Worm (Caenorhabditis elegans) whole organism, L4 larva: ENCODE results near the gene trxr-2.

Source experiments
- F37D6.2 ChIP-seq: sonication (generic microtip); optimal IDR thresholded peaks from 2 replicates; lab custom pipeline; 2016; ENCODE audit warnings: mild to moderate bottlenecking, missing genetic modification characterization, missing compliant biosample characterization
- F44E2.7 ChIP-seq: fragments of 200-800 bp; sonication (Bioruptor generic); IDR thresholded peaks from 2 replicates; pipeline ENCODE4 v2.1.2; 2022; ENCODE audit warnings: missing genetic modification characterization, missing compliant biosample characterization
- F49E8.2 ChIP-seq: sonication (generic microtip); optimal IDR thresholded peaks from 2 replicates; lab custom pipeline; 2016; ENCODE audit warnings: missing compliant biosample characterization, mild to moderate bottlenecking, missing genetic modification characterization, borderline replicate concordance
- R02D3.7 ChIP-seq: fragments of 150-350 bp; sonication (generic microtip); optimal IDR thresholded peaks from 3 replicates; lab custom pipeline; 2014; ENCODE audit warnings: missing biosample characterization, missing genetic modification characterization
- Y5F2A.4 ChIP-seq: fragments of 200-800 bp; sonication (Bioruptor generic); optimal IDR thresholded peaks from 2 replicates; lab custom pipeline; 2018; ENCODE audit warnings: mild to moderate bottlenecking, missing genetic modification characterization, missing compliant biosample characterization
- ZK337.2 ChIP-seq: fragments of 200-800 bp; sonication (Bioruptor generic); IDR thresholded peaks from 2 replicates; pipeline ENCODE4 v1.3.6; 2022; ENCODE audit warnings: missing genetic modification reagents, missing genetic modification characterization, missing compliant biosample characterization
- arid-1 ChIP-seq: fragments of 200-800 bp; sonication (Bioruptor generic); conservative IDR thresholded peaks from 2 replicates; pipeline ENCODE4 v1.3.6; 2022; ENCODE audit warnings: missing genetic modification reagents, missing genetic modification characterization, missing compliant biosample characterization
- ceh-62 ChIP-seq: sonication (generic microtip); optimal IDR thresholded peaks from 2 replicates; lab custom pipeline; 2017; ENCODE audit warnings: missing biosample characterization, missing genetic modification characterization
- ces-1 ChIP-seq: fragments of 150-350 bp; sonication (generic microtip); optimal IDR thresholded peaks from 4 replicates; lab custom pipeline; 2014; ENCODE audit warnings: missing biosample characterization, missing genetic modification reagents, missing genetic modification characterization
- cey-2 ChIP-seq: sonication (generic microtip); optimal IDR thresholded peaks from 3 replicates; lab custom pipeline; 2017; ENCODE audit warnings: missing genetic modification characterization, mild to moderate bottlenecking, missing compliant biosample characterization, antibody characterized with exemption, borderline replicate concordance; ENCODE audit not compliant: insufficient read depth
- ctbp-1 ChIP-seq: fragments of 200-800 bp; sonication (Bioruptor generic); IDR thresholded peaks from 2 replicates; pipeline ENCODE4 v1.3.6; 2022; ENCODE audit warnings: missing genetic modification reagents, missing genetic modification characterization, missing compliant biosample characterization
- daf-16 ChIP-seq, 3 experiments: sonication (generic microtip); optimal IDR thresholded peaks; 2 replicates each; lab custom pipeline; 2016 to 2017; ENCODE audit warnings: missing genetic modification characterization in 3 of 3, missing genetic modification reagents in 3 of 3, mild to moderate bottlenecking in 2 of 3, missing compliant biosample characterization in 2 of 3, missing biosample characterization in 1 of 3, moderate library complexity in 1 of 3
- dmd-6 ChIP-seq: fragments of 200-800 bp; sonication (Bioruptor generic); IDR thresholded peaks from 2 replicates; pipeline ENCODE4 v1.3.6; 2022; ENCODE audit warnings: missing genetic modification reagents, missing genetic modification characterization, missing compliant biosample characterization
- dmd-9 ChIP-seq: fragments of 200-800 bp; sonication (Bioruptor generic); IDR thresholded peaks from 2 replicates; pipeline ENCODE4 v1.3.6; 2022; ENCODE audit warnings: missing genetic modification reagents, missing genetic modification characterization, missing compliant biosample characterization
- egl-27 ChIP-seq: sonication (generic microtip); optimal IDR thresholded peaks from 3 replicates; lab custom pipeline; 2017; ENCODE audit warnings: missing biosample characterization, missing genetic modification reagents, missing genetic modification characterization
- fkh-10 ChIP-seq: fragments of 150-350 bp; optimal IDR thresholded peaks from 2 replicates; lab custom pipeline; 2014; ENCODE audit warnings: missing biosample characterization, missing genetic modification reagents, missing genetic modification characterization
- fos-1 ChIP-seq: fragments of 150-350 bp; optimal IDR thresholded peaks from 2 replicates; lab custom pipeline; 2014; ENCODE audit warnings: missing biosample characterization, missing genetic modification characterization
- gei-8 ChIP-seq: fragments of 200-800 bp; sonication (Bioruptor generic); optimal IDR thresholded peaks from 2 replicates; lab custom pipeline; 2018; ENCODE audit warnings: mild to moderate bottlenecking, missing genetic modification characterization, missing compliant biosample characterization
- hif-1 ChIP-seq, 2 experiments: sonication (generic microtip); optimal IDR thresholded peaks; 2 replicates each; lab custom pipeline; 2016 to 2017; ENCODE audit warnings: missing compliant biosample characterization in 2 of 2, missing genetic modification characterization in 2 of 2, missing genetic modification reagents in 2 of 2, missing genotype in 2 of 2, mild to moderate bottlenecking in 1 of 2
- hlh-11 ChIP-seq: fragments of 200-800 bp; sonication (Bioruptor generic); optimal IDR thresholded peaks from 2 replicates; lab custom pipeline; 2018; ENCODE audit warnings: mild to moderate bottlenecking, missing genetic modification characterization, missing compliant biosample characterization
- hmg-1.1 ChIP-seq: fragments of 200-800 bp; sonication (Bioruptor generic); IDR thresholded peaks from 2 replicates; pipeline ENCODE4 v1.3.6; 2022; ENCODE audit warnings: missing genetic modification reagents, missing genetic modification characterization, missing compliant biosample characterization
- jun-1 ChIP-seq: fragments of 150-350 bp; optimal IDR thresholded peaks from 2 replicates; lab custom pipeline; 2014; ENCODE audit warnings: missing biosample characterization, missing genetic modification reagents, missing genetic modification characterization
- lin-1 ChIP-seq: fragments of 200-800 bp; sonication (Bioruptor generic); IDR thresholded peaks from 2 replicates; pipeline ENCODE4 v1.3.6; 2022; ENCODE audit warnings: missing genetic modification reagents, missing genetic modification characterization, missing compliant biosample characterization
- lin-15B ChIP-seq: fragments of 150-350 bp; sonication (generic microtip); optimal IDR thresholded peaks from 3 replicates; lab custom pipeline; 2014; ENCODE audit warnings: missing biosample characterization, missing genetic modification characterization
- lir-3 ChIP-seq: sonication (generic microtip); optimal IDR thresholded peaks from 2 replicates; lab custom pipeline; 2016; ENCODE audit warnings: mild to moderate bottlenecking, missing genetic modification characterization, missing compliant biosample characterization
- madf-5 ChIP-seq, 2 experiments: fragments of 200-800 bp; sonication (Bioruptor generic); IDR thresholded peaks; 2 replicates each; pipeline ENCODE4 v1.3.6; 2022; ENCODE audit warnings: missing compliant biosample characterization in 2 of 2, missing genetic modification characterization in 2 of 2
- madf-9 ChIP-seq: fragments of 200-800 bp; sonication (Bioruptor generic); conservative IDR thresholded peaks from 2 replicates; pipeline ENCODE4 v1.3.6; 2022; ENCODE audit warnings: missing genetic modification reagents, missing genetic modification characterization, missing compliant biosample characterization
- mdt-29 ChIP-seq: fragments of 200-800 bp; sonication (Bioruptor generic); IDR thresholded peaks from 2 replicates; pipeline ENCODE4 v1.3.6; 2022; ENCODE audit warnings: missing genetic modification reagents, missing genetic modification characterization, missing compliant biosample characterization
- mep-1 ChIP-seq: fragments of 150-350 bp; sonication (generic microtip); optimal IDR thresholded peaks from 3 replicates; lab custom pipeline; 2014; ENCODE audit warnings: missing biosample characterization, missing genetic modification characterization
- mes-2 ChIP-seq: sonication (generic microtip); optimal IDR thresholded peaks from 2 replicates; lab custom pipeline; 2016; ENCODE audit warnings: missing genotype, mild to moderate bottlenecking, missing genetic modification characterization, missing compliant biosample characterization; ENCODE audit not compliant: poor library complexity, severe bottlenecking
- mxl-2 ChIP-seq: fragments of 200-800 bp; sonication (Bioruptor generic); conservative IDR thresholded peaks from 2 replicates; pipeline ENCODE4 v1.3.6; 2022; ENCODE audit warnings: missing genetic modification reagents, missing genetic modification characterization, missing compliant biosample characterization
- mxl-3 ChIP-seq: fragments of 200-800 bp; sonication (Bioruptor generic); optimal IDR thresholded peaks from 2 replicates; lab custom pipeline; 2018; ENCODE audit warnings: mild to moderate bottlenecking, missing genetic modification characterization, missing compliant biosample characterization
- nhr-10 ChIP-seq: fragments of 150-350 bp; optimal IDR thresholded peaks from 2 replicates; lab custom pipeline; 2014; ENCODE audit warnings: missing biosample characterization, missing genetic modification characterization
- nhr-111 ChIP-seq: fragments of 200-800 bp; sonication (Bioruptor generic); optimal IDR thresholded peaks from 2 replicates; lab custom pipeline; 2018; ENCODE audit warnings: mild to moderate bottlenecking, missing genetic modification characterization, missing compliant biosample characterization
- nhr-237 ChIP-seq: sonication (generic microtip); optimal IDR thresholded peaks from 2 replicates; lab custom pipeline; 2017; ENCODE audit warnings: missing biosample characterization, missing genetic modification characterization
- nhr-28 ChIP-seq: fragments of 150-350 bp; optimal IDR thresholded peaks from 2 replicates; lab custom pipeline; 2014; ENCODE audit warnings: missing biosample characterization, missing genetic modification characterization
- nhr-41 ChIP-seq: fragments of 200-800 bp; sonication (Bioruptor generic); IDR thresholded peaks from 2 replicates; pipeline ENCODE4 v1.3.6; 2022; ENCODE audit warnings: missing genetic modification reagents, missing genetic modification characterization, missing compliant biosample characterization
- nhr-42 ChIP-seq: fragments of 200-800 bp; sonication (Bioruptor generic); IDR thresholded peaks from 2 replicates; pipeline ENCODE4 v1.3.6; 2022; ENCODE audit warnings: missing genetic modification characterization, missing compliant biosample characterization
- nhr-48 ChIP-seq: sonication (generic microtip); optimal IDR thresholded peaks from 2 replicates; lab custom pipeline; 2016; ENCODE audit warnings: mild to moderate bottlenecking, missing genetic modification characterization, missing compliant biosample characterization
- nhr-77 ChIP-seq: fragments of 150-350 bp; optimal IDR thresholded peaks from 2 replicates; lab custom pipeline; 2014; ENCODE audit warnings: missing biosample characterization, missing genetic modification characterization
- rbr-2 ChIP-seq: sonication (generic microtip); optimal IDR thresholded peaks from 2 replicates; lab custom pipeline; 2016; ENCODE audit warnings: missing genotype, missing genetic modification characterization, missing compliant biosample characterization
- saeg-2 ChIP-seq: fragments of 200-800 bp; sonication (Bioruptor generic); IDR thresholded peaks from 2 replicates; pipeline ENCODE4 v1.3.6; 2022; ENCODE audit warnings: missing genetic modification reagents, missing genetic modification characterization, missing compliant biosample characterization
- skn-1 ChIP-seq: fragments of 150-350 bp; optimal IDR thresholded peaks from 2 replicates; lab custom pipeline; 2014; ENCODE audit warnings: missing biosample characterization, missing genetic modification characterization
- snpc-1.2 ChIP-seq: fragments of 200-800 bp; sonication (Bioruptor generic); IDR thresholded peaks from 2 replicates; pipeline ENCODE4 v1.3.6; 2022; ENCODE audit warnings: missing genetic modification reagents, missing genetic modification characterization, missing compliant biosample characterization
- tag-97 ChIP-seq: fragments of 200-800 bp; sonication (Bioruptor generic); IDR thresholded peaks from 2 replicates; pipeline ENCODE4 v1.3.6; 2022; ENCODE audit warnings: missing genetic modification characterization, missing compliant biosample characterization
- unc-130 ChIP-seq: sonication (generic microtip); optimal IDR thresholded peaks from 2 replicates; lab custom pipeline; 2016; ENCODE audit warnings: missing genetic modification reagents, missing genetic modification characterization, missing compliant biosample characterization
- zag-1 ChIP-seq: fragments of 150-350 bp; optimal IDR thresholded peaks from 2 replicates; lab custom pipeline; 2014; ENCODE audit warnings: missing biosample characterization, missing genetic modification characterization
- zip-11 ChIP-seq: fragments of 200-800 bp; sonication (Bioruptor generic); IDR thresholded peaks from 2 replicates; pipeline ENCODE4 v1.3.6; 2022; ENCODE audit warnings: missing genetic modification characterization, missing compliant biosample characterization
- ztf-7 ChIP-seq: fragments of 150-350 bp; optimal IDR thresholded peaks from 2 replicates; lab custom pipeline; 2014; ENCODE audit warnings: missing biosample characterization, missing genetic modification characterization

The trxr-2 gene

ce11 chrIII:8866983-8867842 is 46.4 kb upstream of the trxr-2 start (continued):
- TF ChIP-seq ces-1 (GFP tag; lab: Kevin White, UChicago) (no peak), jun-1 (tag; lab: Kevin White, UChicago) (no peak), rbr-2 (tag; lab: Kevin White, UChicago) (peak; percentile 40), lir-3 (no peak), nhr-10 (tag; lab: Kevin White, UChicago) (no peak), mxl-2 (GFP tag; lab: Robert Waterston, UW) (no peak), zag-1 (tag; lab: Kevin White, UChicago) (no peak), nhr-28 (tag; lab: Kevin White, UChicago) (peak; percentile 74), R02D3.7 (tag; lab: Kevin White, UChicago) (no peak), gei-8 (GFP tag; lab: Kevin White, UChicago) (no peak), madf-9 (no peak), zip-11 (GFP tag; lab: Robert Waterston, UW) (no peak), ztf-7 (tag; lab: Kevin White, UChicago) (no peak), lin-1 (GFP tag; lab: Robert Waterston, UW) (peak; percentile 14; the same call in 1 of the 2 replicates), F37D6.2 (tag; lab: Kevin White, UChicago) (no peak), nhr-42 (GFP tag; lab: Robert Waterston, UW) (no peak), tag-97 (no peak), egl-27 (tag; lab: Kevin White, UChicago) (no peak), fkh-10 (no peak), saeg-2 (GFP tag; lab: Robert Waterston, UW) (0 out of 2 replicates have a peak, but pooled peaks have one; percentile 7), skn-1 (tag; lab: Kevin White, UChicago) (no peak), ZK337.2 (GFP tag; lab: Robert Waterston, UW) (peak; percentile 38; the same call in 1 of the 2 replicates), arid-1 (no peak; the same call in 1 of the 2 replicates), hmg-1.1 (no peak), F49E8.2 (tag; lab: Kevin White, UChicago) (no peak), F44E2.7 (no peak), nhr-111 (GFP tag; lab: Kevin White, UChicago) (no peak), lin-15B (tag; lab: Kevin White, UChicago) (no peak), Y5F2A.4 (GFP tag; lab: Kevin White, UChicago) (no peak), mep-1 (peak; percentile 38), daf-16 (GFP tag; optimal IDR thresholded peaks at IDR 0.05; lab: Kevin White, UChicago) (no peak), daf-16 (tag; optimal IDR thresholded peaks at IDR 0.05; lab: Kevin White, UChicago) (peak; percentile 32), nhr-77 (no peak), mdt-29 (no peak), dmd-9 (GFP tag; lab: Robert Waterston, UW) (no peak), ceh-62 (no peak), dmd-6 (GFP tag; lab: Robert Waterston, UW) (peak; percentile 71), nhr-48 (tag; lab: Kevin White, UChicago) (no peak), mes-2 (peak; percentile 41), unc-130 (GFP tag; lab: Kevin White, UChicago) (no peak), hlh-11 (peak; percentile 38), cey-2 (peak; percentile 66), snpc-1.2 (GFP tag; lab: Robert Waterston, UW) (no peak), fos-1 (tag; lab: Kevin White, UChicago) (no peak), mxl-3 (peak; percentile 22), hif-1 (tag; optimal IDR thresholded peaks at IDR 0.05; lab: Kevin White, UChicago) (no peak), nhr-41 (GFP tag; lab: Robert Waterston, UW) (no peak), nhr-237 (no peak), madf-5 (GFP tag; IDR thresholded peaks at IDR 0.05; lab: Robert Waterston, UW) (no peak), ctbp-1 (GFP tag; lab: Robert Waterston, UW) (no peak)
